Fruit fly (Drosophila melanogaster): ENCODE results near the gene Hmx.

Hmx gene

DNA sequence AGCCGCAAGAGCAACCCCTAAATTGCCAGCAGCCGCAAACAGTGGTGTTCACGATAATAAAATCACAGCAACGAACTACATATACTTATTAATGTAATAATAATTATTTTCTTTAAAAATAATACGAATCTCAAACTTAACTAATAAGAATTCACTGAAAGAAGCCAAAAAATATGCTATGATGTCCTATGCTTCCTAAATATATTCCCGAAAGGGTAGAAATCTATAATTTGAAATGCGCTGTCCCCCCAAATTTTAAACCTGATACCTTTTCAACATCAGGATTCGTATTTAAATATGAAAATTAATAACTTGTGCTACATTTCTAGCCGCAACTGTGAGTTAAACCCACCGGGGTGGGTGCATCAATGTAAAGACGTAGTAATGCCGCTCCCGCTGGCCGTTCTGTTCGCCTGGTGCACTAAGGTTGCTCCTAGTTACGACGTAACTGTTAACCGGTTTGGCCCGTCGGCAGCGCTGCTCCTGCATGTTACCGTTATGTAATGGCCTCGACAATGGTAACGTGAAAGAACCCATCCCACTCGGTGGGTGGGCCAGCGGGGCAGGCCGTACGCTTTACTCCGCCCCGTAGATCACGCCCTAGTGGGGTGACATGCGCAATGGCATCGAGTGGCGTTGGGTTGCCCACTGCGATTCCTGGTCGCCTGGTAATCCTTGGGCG, 45.6 kb downstream of the Hmx start (continued):
- TF ChIP-seq Ets21C (GFP tag; optimal IDR thresholded peaks at IDR 0.05), result no peak
- TF ChIP-seq Hr39 (GFP tag; optimal IDR thresholded peaks at IDR 0.05), result peak; percentile 2
- no peak for TF ChIP-seq pdm3 (GFP tag; optimal IDR thresholded peaks at IDR 0.05)
- peak; percentile 25 for TF ChIP-seq net (GFP tag; optimal IDR thresholded peaks at IDR 0.05)
- TF ChIP-seq CG34406 (GFP tag; optimal IDR thresholded peaks at IDR 0.05), result peak; percentile 56
- peak; percentile 55 for TF ChIP-seq CG10631 (GFP tag; optimal IDR thresholded peaks at IDR 0.05)
- peak; percentile 44 for TF ChIP-seq CG16779 (tag; optimal IDR thresholded peaks at IDR 0.05)
- peak; percentile 66 for TF ChIP-seq CG10669 (GFP tag; optimal IDR thresholded peaks at IDR 0.05)
- peak; percentile 50 for TF ChIP-seq OdsH (GFP tag; optimal IDR thresholded peaks at IDR 0.05)
- TF ChIP-seq Blimp-1 (GFP tag; optimal IDR thresholded peaks at IDR 0.05), result peak; percentile 20
- peak; percentile 22 for TF ChIP-seq Hr4 (GFP tag; optimal IDR thresholded peaks at IDR 0.05)
- TF ChIP-seq fd59A (GFP tag; optimal IDR thresholded peaks at IDR 0.05), result peak; percentile 33
- peak in 1 of 2 experiments; percentile 39 for TF ChIP-seq salr (GFP tag; optimal IDR thresholded peaks at IDR 0.05)
- peak; percentile 12 for TF ChIP-seq cyc (GFP tag; optimal IDR thresholded peaks at IDR 0.05)
- TF ChIP-seq Met (GFP tag; optimal IDR thresholded peaks at IDR 0.05), result peak; percentile 17
- TF ChIP-seq Lpt (GFP tag; optimal IDR thresholded peaks at IDR 0.05), result no peak
- TF ChIP-seq vri (GFP tag; optimal IDR thresholded peaks at IDR 0.05), result peak; percentile 64

DNA sequence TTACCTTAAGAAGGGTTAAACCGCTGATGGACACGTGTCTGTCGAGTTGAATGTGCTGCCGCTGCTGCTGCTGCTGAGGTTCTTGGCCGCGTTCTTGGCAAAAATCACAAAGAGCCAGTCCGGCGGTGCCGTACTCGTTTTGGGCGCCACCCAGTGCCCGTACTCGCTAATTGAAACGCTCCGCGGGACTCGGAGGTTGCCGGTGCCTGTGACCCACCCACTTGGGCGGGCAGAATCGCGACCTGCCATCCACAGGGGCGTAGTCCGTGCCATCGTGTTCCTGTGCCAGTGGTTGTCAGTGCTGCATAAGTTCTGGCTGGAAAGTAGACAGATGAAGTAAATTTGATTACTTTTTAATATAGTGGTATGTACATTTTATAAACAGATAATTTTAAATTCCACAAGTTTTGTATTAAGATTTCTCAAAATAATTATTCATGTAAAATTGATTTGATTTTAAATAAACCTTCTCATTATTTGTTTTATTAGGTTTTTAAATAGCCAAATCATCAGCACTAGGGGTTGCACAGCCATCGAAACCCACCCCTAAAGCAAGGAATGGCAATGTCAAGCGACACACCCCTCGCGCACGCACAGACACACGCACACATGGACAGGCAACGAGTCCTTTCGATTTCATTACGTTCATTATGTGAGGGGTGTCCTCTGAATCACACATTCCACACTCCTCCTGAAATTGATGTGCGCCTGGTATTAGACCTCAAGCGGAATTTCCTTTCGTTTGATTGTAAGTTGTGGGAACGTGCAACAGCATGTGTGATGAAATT, 46.3 kb downstream of the Hmx start:
- TF ChIP-seq CG8319 (GFP tag; optimal IDR thresholded peaks at IDR 0.05) (no peak), net (GFP tag; optimal IDR thresholded peaks at IDR 0.05) (no peak), Eip78C (GFP tag) (peak; percentile 9), eg (GFP tag; IDR thresholded peaks at IDR 0.05) (no peak), ss (GFP tag; optimal IDR thresholded peaks at IDR 0.05) (peak; percentile 30 to 36)

DNA sequence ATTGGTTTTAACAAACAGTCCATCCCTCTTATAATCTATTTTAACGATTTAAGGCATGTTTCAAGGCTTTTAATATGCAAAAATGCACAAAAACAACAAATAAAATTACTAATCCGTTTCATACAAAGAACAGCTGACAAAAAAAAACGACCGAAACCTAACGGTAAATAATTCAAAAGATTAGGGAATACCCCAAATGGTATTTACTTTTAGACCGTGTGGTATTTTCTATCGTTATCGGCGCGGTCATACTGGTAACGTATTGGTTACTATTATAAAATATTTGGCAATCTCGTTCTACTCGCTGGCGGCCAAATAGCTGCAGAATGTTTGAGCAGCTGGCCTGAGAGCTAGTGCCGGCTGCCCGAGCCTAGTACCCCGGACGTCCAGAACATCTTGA, 47.1 kb downstream of the Hmx start, which contains the start of gene sll:
Gene sll (plus strand): TSS at position 235 of the 400 bp plus-strand sequence.
- TF ChIP-seq Eip78C (GFP tag), result peak; percentile 33
- no peak for TF ChIP-seq CG11902 (GFP tag; optimal IDR thresholded peaks at IDR 0.05)
- no peak for TF ChIP-seq CG7368 (GFP tag; optimal IDR thresholded peaks at IDR 0.05)
- no peak for TF ChIP-seq CG6854 (GFP tag; optimal IDR thresholded peaks at IDR 0.05)
- no peak for TF ChIP-seq Hr4 (GFP tag; optimal IDR thresholded peaks at IDR 0.05)
- TF ChIP-seq fkh (GFP tag; optimal IDR thresholded peaks at IDR 0.05), result peak; percentile 77
- TF ChIP-seq Eip93F (GFP tag; optimal IDR thresholded peaks at IDR 0.05), result no peak

DNA sequence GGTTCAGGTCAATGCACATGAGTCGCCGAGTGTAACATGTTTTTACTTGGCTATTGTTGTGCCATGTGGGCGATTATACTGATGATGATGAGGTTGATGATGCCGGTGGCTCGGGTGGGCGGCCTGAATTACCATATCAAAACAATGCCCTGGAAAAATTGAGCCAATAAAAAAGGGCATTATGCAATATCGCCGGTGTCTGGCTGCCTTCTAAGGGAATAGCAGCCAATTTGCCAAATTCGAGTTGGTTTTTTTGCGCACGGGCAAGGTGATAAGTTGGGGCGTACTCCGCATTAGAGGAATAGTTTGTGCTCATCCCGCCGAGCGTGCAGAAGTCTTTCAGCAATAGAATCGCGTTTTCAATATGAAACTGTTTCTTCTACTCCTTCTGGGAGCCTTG, 50.3 kb downstream of the Hmx start, which contains the start of gene CG14329:
Gene CG14329 (plus strand): TSS at position 301 of the 400 bp plus-strand sequence.
- no peak for TF ChIP-seq CG8319 (GFP tag; optimal IDR thresholded peaks at IDR 0.05)
- TF ChIP-seq Gug (GFP tag; IDR thresholded peaks at IDR 0.05), result no peak
- no peak for TF ChIP-seq CG6276 (GFP tag; optimal IDR thresholded peaks at IDR 0.05)
- no peak for TF ChIP-seq CG6808 (GFP tag; optimal IDR thresholded peaks at IDR 0.05)
- TF ChIP-seq CG16779 (tag; optimal IDR thresholded peaks at IDR 0.05), result no peak
- no peak for TF ChIP-seq Eip93F (GFP tag; optimal IDR thresholded peaks at IDR 0.05)
- no peak for TF ChIP-seq fkh (GFP tag; optimal IDR thresholded peaks at IDR 0.05)
- TF ChIP-seq esn (GFP tag; optimal IDR thresholded peaks at IDR 0.05), result no peak
- TF ChIP-seq CG6163 (GFP tag; IDR thresholded peaks at IDR 0.05), result no peak
- no peak for TF ChIP-seq CG11762 (GFP tag; optimal IDR thresholded peaks at IDR 0.05; ENCODE audit: insufficient read depth)
- no peak for TF ChIP-seq Sox102F (GFP tag; optimal IDR thresholded peaks at IDR 0.05)
- no peak for TF ChIP-seq Eip75B (GFP tag; optimal IDR thresholded peaks at IDR 0.05)
- no peak for TF ChIP-seq CG11902 (GFP tag; optimal IDR thresholded peaks at IDR 0.05)
- TF ChIP-seq eg (GFP tag; IDR thresholded peaks at IDR 0.05), result no peak
- no peak for TF ChIP-seq net (GFP tag; optimal IDR thresholded peaks at IDR 0.05)
- TF ChIP-seq CG6854 (GFP tag; optimal IDR thresholded peaks at IDR 0.05), result no peak
- no peak for TF ChIP-seq CG9139 (GFP tag; optimal IDR thresholded peaks at IDR 0.05)

Data from whole organism, prepupa.